Worm (Caenorhabditis elegans) whole organism, late embryonic: Measurements from ENCODE around the gene hil-6.

ENCODE experiments used
- C38D4.7 ChIP-seq: fragments of 200-800 bp; sonication (Bioruptor generic); optimal IDR thresholded peaks from 2 replicates; lab custom pipeline; 2018; ENCODE audit warnings: mild to moderate bottlenecking, missing genetic modification characterization, moderate library complexity, missing compliant biosample characterization
- F13H6.1 ChIP-seq: sonication (generic microtip); optimal IDR thresholded peaks from 2 replicates; lab custom pipeline; 2016; ENCODE audit warnings: missing genetic modification characterization, missing compliant biosample characterization
- K02D7.2 ChIP-seq: sonication (generic microtip); optimal IDR thresholded peaks from 2 replicates; lab custom pipeline; 2017; ENCODE audit warnings: mild to moderate bottlenecking, missing genetic modification characterization, missing compliant biosample characterization
- T23F11.4 ChIP-seq: fragments of 200-800 bp; sonication (Bioruptor generic); optimal IDR thresholded peaks from 2 replicates; lab custom pipeline; 2018; ENCODE audit warnings: mild to moderate bottlenecking, missing genetic modification characterization, missing compliant biosample characterization
- Y22D7AL.16 ChIP-seq: sonication (generic microtip); optimal IDR thresholded peaks from 2 replicates; lab custom pipeline; 2016; ENCODE audit warnings: missing genetic modification characterization, missing compliant biosample characterization
- ahr-1 ChIP-seq: sonication (generic microtip); optimal IDR thresholded peaks from 2 replicates; lab custom pipeline; 2016; ENCODE audit warnings: missing genetic modification characterization, missing compliant biosample characterization
- ceh-14 ChIP-seq: sonication (generic microtip); optimal IDR thresholded peaks from 2 replicates; lab custom pipeline; 2016; ENCODE audit warnings: missing genotype, missing genetic modification characterization, missing compliant biosample characterization
- ceh-18 ChIP-seq: sonication (generic microtip); optimal IDR thresholded peaks from 2 replicates; lab custom pipeline; 2016; ENCODE audit warnings: missing genetic modification characterization, missing compliant biosample characterization
- ceh-19 ChIP-seq: fragments of 200-800 bp; sonication (Bioruptor generic); optimal IDR thresholded peaks from 2 replicates; lab custom pipeline; 2018; ENCODE audit warnings: mild to moderate bottlenecking, missing genetic modification characterization, missing compliant biosample characterization
- ceh-2 ChIP-seq: sonication (generic microtip); optimal IDR thresholded peaks from 2 replicates; lab custom pipeline; 2016; ENCODE audit warnings: missing genotype, missing genetic modification characterization, missing compliant biosample characterization
- ceh-22 ChIP-seq: sonication (generic microtip); optimal IDR thresholded peaks from 2 replicates; lab custom pipeline; 2017; ENCODE audit warnings: missing biosample characterization, missing genetic modification characterization
- ceh-30 ChIP-seq: fragments of 150-350 bp; optimal IDR thresholded peaks from 2 replicates; lab custom pipeline; 2014; ENCODE audit warnings: missing biosample characterization, missing genetic modification characterization
- ceh-31 ChIP-seq: sonication (generic microtip); optimal IDR thresholded peaks from 2 replicates; lab custom pipeline; 2016; ENCODE audit warnings: missing genetic modification characterization, missing compliant biosample characterization
- ceh-34 ChIP-seq: sonication (generic microtip); optimal IDR thresholded peaks from 2 replicates; lab custom pipeline; 2016; ENCODE audit warnings: mild to moderate bottlenecking, missing genetic modification characterization, missing compliant biosample characterization
- ceh-45 ChIP-seq: fragments of 200-800 bp; sonication (Bioruptor generic); IDR thresholded peaks from 2 replicates; pipeline ENCODE4 v1.3.6; 2022; ENCODE audit warnings: missing genetic modification reagents, missing genetic modification characterization, missing compliant biosample characterization
- elt-2 ChIP-seq: sonication (generic microtip); optimal IDR thresholded peaks from 2 replicates; lab custom pipeline; 2016; ENCODE audit warnings: missing genetic modification reagents, missing genetic modification characterization, missing compliant biosample characterization
- elt-4 ChIP-seq: sonication (generic microtip); optimal IDR thresholded peaks from 2 replicates; lab custom pipeline; 2016; ENCODE audit warnings: missing genetic modification characterization, missing compliant biosample characterization
- fkh-10 ChIP-seq: fragments of 150-350 bp; optimal IDR thresholded peaks from 2 replicates; lab custom pipeline; 2014; ENCODE audit warnings: missing biosample characterization, missing genetic modification reagents, missing genetic modification characterization
- gmeb-2 ChIP-seq: sonication (generic microtip); optimal IDR thresholded peaks from 2 replicates; lab custom pipeline; 2016; ENCODE audit warnings: missing genetic modification characterization, inconsistent platforms, missing compliant biosample characterization
- hlh-30 ChIP-seq: sonication (generic microtip); optimal IDR thresholded peaks from 2 replicates; lab custom pipeline; 2017; ENCODE audit warnings: antibody characterized with exemption, missing genetic modification characterization, missing compliant biosample characterization; ENCODE audit not compliant: insufficient read depth
- hlh-6 ChIP-seq: sonication (generic microtip); optimal IDR thresholded peaks from 2 replicates; lab custom pipeline; 2016; ENCODE audit warnings: missing genotype, missing genetic modification characterization, missing compliant biosample characterization
- hlh-8 ChIP-seq: sonication (generic microtip); optimal IDR thresholded peaks from 2 replicates; lab custom pipeline; 2016; ENCODE audit warnings: missing genotype, missing genetic modification characterization, missing compliant biosample characterization
- lim-6 ChIP-seq: sonication (generic microtip); optimal IDR thresholded peaks from 2 replicates; lab custom pipeline; 2016; ENCODE audit warnings: missing genetic modification characterization, missing compliant biosample characterization
- madf-2 ChIP-seq: sonication (generic microtip); optimal IDR thresholded peaks from 2 replicates; lab custom pipeline; 2017; ENCODE audit warnings: missing genetic modification characterization, missing compliant biosample characterization
- mec-3 ChIP-seq: sonication (generic microtip); optimal IDR thresholded peaks from 2 replicates; lab custom pipeline; 2016; ENCODE audit warnings: borderline replicate concordance, missing genetic modification characterization, missing compliant biosample characterization
- nhr-232 ChIP-seq: sonication (generic microtip); optimal IDR thresholded peaks from 2 replicates; lab custom pipeline; 2016; ENCODE audit warnings: missing genetic modification characterization, missing compliant biosample characterization
- npax-4 ChIP-seq: sonication (generic microtip); optimal IDR thresholded peaks from 2 replicates; lab custom pipeline; 2016; ENCODE audit warnings: missing genetic modification characterization, missing compliant biosample characterization
- pha-4 ChIP-seq: fragments of 150-350 bp; optimal IDR thresholded peaks from 2 replicates; lab custom pipeline; 2018; ENCODE audit warnings: missing biosample characterization, missing genetic modification reagents, missing genetic modification characterization
- pros-1 ChIP-seq: fragments of 150-350 bp; optimal IDR thresholded peaks from 2 replicates; lab custom pipeline; 2014; ENCODE audit warnings: missing biosample characterization, missing genetic modification reagents, missing genetic modification characterization
- ref-2 ChIP-seq: sonication (generic microtip); optimal IDR thresholded peaks from 2 replicates; lab custom pipeline; 2016; ENCODE audit warnings: missing genetic modification characterization, missing compliant biosample characterization
- rnt-1 ChIP-seq: sonication (generic microtip); optimal IDR thresholded peaks from 2 replicates; lab custom pipeline; 2016; ENCODE audit warnings: missing genetic modification characterization, missing compliant biosample characterization
- sdc-2 ChIP-seq: sonication (generic microtip); optimal IDR thresholded peaks from 2 replicates; lab custom pipeline; 2016; ENCODE audit warnings: missing genotype, missing genetic modification characterization, missing compliant biosample characterization
- sox-4 ChIP-seq: sonication (generic microtip); optimal IDR thresholded peaks from 2 replicates; lab custom pipeline; 2017; ENCODE audit warnings: mild to moderate bottlenecking, missing genetic modification characterization, inconsistent platforms, missing compliant biosample characterization
- syd-9 ChIP-seq: sonication (generic microtip); optimal IDR thresholded peaks from 2 replicates; lab custom pipeline; 2016; ENCODE audit warnings: mild to moderate bottlenecking, missing genetic modification characterization, moderate library complexity, missing compliant biosample characterization
- tbx-2 ChIP-seq: sonication (generic microtip); optimal IDR thresholded peaks from 2 replicates; lab custom pipeline; 2016; ENCODE audit warnings: missing genetic modification characterization, missing compliant biosample characterization
- unc-3 ChIP-seq, 2 experiments: fragments of 200-800 bp in 1 of 2; sonication (Bioruptor generic) in 1 of 2; sonication (generic microtip) in 1 of 2; conservative IDR thresholded peaks in 1 of 2; optimal IDR thresholded peaks in 1 of 2; 2 replicates each; pipeline versions ENCODE4 v1.3.6 to Lab custom; 2016 to 2022; ENCODE audit warnings: missing compliant biosample characterization in 2 of 2, missing genetic modification characterization in 2 of 2, missing genetic modification reagents in 1 of 2
- unc-42 ChIP-seq: sonication (generic microtip); optimal IDR thresholded peaks from 2 replicates; lab custom pipeline; 2016; ENCODE audit warnings: missing genotype, missing genetic modification characterization, missing compliant biosample characterization

Gene hil-6

DNA sequence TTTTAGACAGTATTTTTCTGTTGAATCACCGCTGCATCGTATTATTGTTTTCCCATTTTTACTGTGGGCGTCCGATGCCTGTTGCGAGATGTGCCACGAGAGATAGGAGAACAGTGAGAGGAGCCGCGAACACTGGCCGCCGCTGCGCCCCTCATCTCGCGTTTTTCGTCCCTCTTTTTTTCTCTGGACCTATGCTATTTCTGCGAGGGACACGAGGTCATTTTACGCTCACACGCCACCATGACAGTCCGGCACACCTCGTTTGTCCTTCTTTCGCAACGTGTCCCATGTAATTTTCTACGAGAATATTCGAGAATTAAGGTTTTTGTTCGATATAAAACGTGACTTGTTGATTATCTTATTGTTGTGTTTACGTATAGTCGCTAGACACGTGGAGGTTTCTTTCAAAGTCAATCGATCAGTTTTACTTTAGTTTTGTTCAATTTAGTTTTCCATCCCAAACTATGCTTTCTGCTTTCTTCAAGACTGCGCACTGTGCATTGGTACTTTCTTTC, 36.7 kb upstream of the hil-6 start, which contains the start of gene lbp-9:
Gene lbp-9 (plus strand): TSS at position 465 of the 515 bp plus-strand sequence.
- TF ChIP-seq ceh-34 (no peak), sdc-2 (tag; lab: Kevin White, UChicago) (no peak), elt-4 (tag; lab: Kevin White, UChicago) (no peak), hlh-6 (tag; lab: Kevin White, UChicago) (no peak), lim-6 (tag; lab: Kevin White, UChicago) (no peak), K02D7.2 (tag; lab: Kevin White, UChicago) (no peak), ceh-18 (tag; lab: Kevin White, UChicago) (no peak), mec-3 (tag; lab: Kevin White, UChicago) (no peak), ceh-2 (tag; lab: Kevin White, UChicago) (no peak), Y22D7AL.16 (tag; lab: Kevin White, UChicago) (no peak), pros-1 (no peak), unc-42 (tag; lab: Kevin White, UChicago) (no peak), npax-4 (tag; lab: Kevin White, UChicago) (no peak), ceh-30 (tag; lab: Kevin White, UChicago) (no peak), ceh-22 (tag; lab: Kevin White, UChicago) (no peak)

DNA sequence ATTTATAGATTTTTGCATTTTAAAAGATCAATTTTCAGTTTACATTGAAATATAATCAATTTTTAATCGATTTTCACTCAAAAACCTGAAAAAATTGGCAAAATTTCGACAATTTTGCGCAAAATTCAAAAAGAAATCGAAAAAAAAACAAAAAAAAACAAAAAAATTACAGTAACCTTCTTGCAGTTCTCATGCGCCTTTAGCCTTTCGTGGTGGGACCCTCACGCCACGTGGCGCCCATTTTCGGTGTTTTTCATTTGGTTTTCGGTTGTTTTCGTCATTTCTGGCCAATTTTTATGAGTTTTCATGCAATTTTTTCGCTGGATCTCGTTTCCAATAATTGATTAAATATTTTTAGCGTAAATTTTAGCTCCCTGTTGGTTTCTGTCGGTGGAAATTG, 36.1 kb upstream of the hil-6 start:
- TF ChIP-seq ceh-14 (no peak), unc-3 (GFP tag; conservative IDR thresholded peaks at IDR 0.05; lab: Robert Waterston, UW) (no peak), unc-3 (tag; optimal IDR thresholded peaks at IDR 0.05; lab: Kevin White, UChicago) (no peak), tbx-2 (no peak), F13H6.1 (tag; lab: Kevin White, UChicago) (no peak), nhr-232 (tag; lab: Kevin White, UChicago) (no peak), rnt-1 (tag; lab: Kevin White, UChicago) (no peak), C38D4.7 (no peak), ceh-22 (tag; lab: Kevin White, UChicago) (no peak), ahr-1 (tag; lab: Kevin White, UChicago) (no peak)
- TF ChIP-seq, all 69 proteins: peak for 0

DNA sequence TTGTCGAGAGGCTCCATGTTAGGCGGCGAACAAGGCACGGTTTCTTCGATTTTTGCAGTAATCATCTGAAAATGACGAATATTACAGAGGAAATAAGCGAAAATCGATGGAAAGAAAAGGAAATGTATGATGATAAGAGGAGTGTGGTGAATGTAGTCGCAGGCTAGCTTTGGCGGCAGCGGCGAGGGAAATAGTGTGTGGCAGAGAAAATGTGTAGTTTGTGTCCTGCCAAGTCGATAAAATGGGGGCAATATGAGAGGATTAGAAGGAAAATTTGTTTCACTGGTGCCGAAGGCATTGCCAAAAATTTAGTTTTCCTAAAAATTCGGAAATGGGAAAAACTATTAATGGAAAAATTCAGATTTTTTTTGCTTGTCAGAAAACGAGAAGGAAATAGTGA, 35.4 kb upstream of the hil-6 start, which contains the start of gene nhr-86:
Gene nhr-86 (minus strand): TSS at position 71 of the 400 bp plus-strand sequence.
- TF ChIP-seq elt-2 (tag; lab: Kevin White, UChicago) (peak; percentile 2), ceh-31 (tag; lab: Kevin White, UChicago) (no peak), pros-1 (no peak), C38D4.7 (no peak), hlh-30 (tag; lab: Kevin White, UChicago) (no peak)

DNA sequence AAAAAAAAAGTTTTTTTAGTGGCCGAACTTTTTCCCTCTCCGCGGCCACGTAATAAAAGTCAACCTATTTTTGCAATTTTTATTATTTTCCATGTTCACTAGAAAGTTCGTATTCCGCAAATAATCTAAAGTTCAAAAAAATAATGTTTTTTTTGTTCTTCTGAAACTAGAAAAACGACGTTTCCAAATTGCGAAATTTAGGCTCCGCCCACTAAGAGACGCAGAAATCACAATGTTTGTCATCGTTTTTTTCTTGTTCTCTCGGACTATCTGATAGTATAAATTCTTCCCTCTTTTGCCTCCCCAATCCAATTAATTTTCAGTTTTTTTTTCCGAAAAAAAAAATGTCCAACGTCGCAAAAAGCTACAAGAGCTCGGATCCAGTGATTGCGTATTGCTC, 26.0 kb upstream of the hil-6 start, which contains the start of gene comt-3:
Gene comt-3 (plus strand): TSS at position 214 of the 400 bp plus-strand sequence.
- TF ChIP-seq ceh-19 (no peak), ref-2 (no peak), fkh-10 (GFP tag; lab: Kevin White, UChicago) (no peak), C38D4.7 (no peak), sox-4 (tag; lab: Kevin White, UChicago) (no peak), hlh-8 (tag; lab: Kevin White, UChicago) (no peak), ceh-18 (tag; lab: Kevin White, UChicago) (no peak), unc-3 (GFP tag; conservative IDR thresholded peaks at IDR 0.05; lab: Robert Waterston, UW) (no peak), unc-3 (tag; optimal IDR thresholded peaks at IDR 0.05; lab: Kevin White, UChicago) (no peak), T23F11.4 (GFP tag; lab: Kevin White, UChicago) (no peak), Y22D7AL.16 (tag; lab: Kevin White, UChicago) (no peak), ceh-45 (no peak), hlh-6 (tag; lab: Kevin White, UChicago) (no peak), gmeb-2 (tag; lab: Kevin White, UChicago) (no peak), rnt-1 (tag; lab: Kevin White, UChicago) (no peak), pha-4 (tag; lab: Kevin White, UChicago) (no peak), syd-9 (tag; lab: Kevin White, UChicago) (no peak), madf-2 (tag; lab: Kevin White, UChicago) (no peak), sdc-2 (tag; lab: Kevin White, UChicago) (no peak), lim-6 (tag; lab: Kevin White, UChicago) (no peak), ceh-22 (tag; lab: Kevin White, UChicago) (no peak)
